ENCODE assay signal across 1 fruit fly cellular context in the genomic region with DNA sequence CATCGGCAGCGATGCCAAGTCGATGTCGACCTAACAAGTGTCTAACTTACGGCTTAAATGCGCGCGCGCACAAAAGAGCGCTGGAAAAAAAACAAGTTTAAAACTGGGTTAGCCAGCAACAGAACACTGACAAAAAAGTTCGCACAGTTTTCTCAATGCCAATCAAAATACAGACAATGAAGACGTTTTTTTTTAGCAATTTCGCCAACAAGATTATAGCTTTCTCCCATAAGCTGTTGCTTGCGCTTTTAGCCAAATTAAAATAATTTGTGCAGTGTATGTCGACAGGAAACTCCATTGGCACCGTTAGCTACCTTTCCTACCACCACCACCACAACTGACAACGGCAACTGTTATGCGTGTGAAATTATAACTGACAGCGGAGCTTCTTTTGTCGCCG.
TF ChIP-seq lines count a peak whose summit lies in the region.

No protein-coding gene starts in this region.

TF ChIP-seq in whole organism, embryonic, 481 proteins besides CTCF, POLR2A, EP300 and RAD21 (continued from another document and continues in another):
- TF ChIP-seq Mrtf (GFP tag; IDR thresholded peaks at IDR 0.05; lab: Robert Waterston, UW) (peak; percentile 64; the same call in 2 of the 3 replicates), CG8765 (GFP tag; IDR thresholded peaks at IDR 0.05; lab: Robert Waterston, UW) (no peak), CG7372 (GFP tag; IDR thresholded peaks at IDR 0.05; lab: Robert Waterston, UW) (no peak), vfl (GFP tag; optimal IDR thresholded peaks at IDR 0.05; lab: Kevin White, UChicago) (peak; percentile 26), insv (GFP tag; optimal IDR thresholded peaks at IDR 0.05; lab: Kevin White, UChicago) (no peak), HLHmδ (GFP tag; optimal IDR thresholded peaks at IDR 0.05; lab: Kevin White, UChicago) (no peak), CG6272 (GFP tag; IDR thresholded peaks at IDR 0.05; lab: Robert Waterston, UW) (peak; percentile 25; the same call in 1 of the 2 replicates), CG30431 (GFP tag; optimal IDR thresholded peaks at IDR 0.05; lab: Kevin White, UChicago) (peak; percentile 1), MBD-R2 (GFP tag; IDR thresholded peaks at IDR 0.05; lab: Robert Waterston, UW) (no peak), dysf (GFP tag; IDR thresholded peaks at IDR 0.05; lab: Robert Waterston, UW) (peak; percentile 77), Doc3 (GFP tag; IDR thresholded peaks at IDR 0.05; lab: Robert Waterston, UW; ENCODE audit: partially characterized antibody) (no peak), CG1647 (GFP tag; optimal IDR thresholded peaks at IDR 0.05; lab: Kevin White, UChicago) (no peak), Drgx (GFP tag; IDR thresholded peaks at IDR 0.05; lab: Robert Waterston, UW) (no peak; the same call in 1 of the 2 replicates), CG8944 (GFP tag; optimal IDR thresholded peaks at IDR 0.05; lab: Kevin White, UChicago) (peak; percentile 7), Hr78 (GFP tag; optimal IDR thresholded peaks at IDR 0.05; lab: Kevin White, UChicago) (no peak), gce (GFP tag; IDR thresholded peaks at IDR 0.05; lab: Robert Waterston, UW) (0 out of 3 replicates have a peak, but pooled peaks have one; percentile 15), CG7839 (tag; optimal IDR thresholded peaks at IDR 0.05; lab: Kevin White, UChicago) (peak; percentile 55), CG17829 (tag; optimal IDR thresholded peaks at IDR 0.05; lab: Kevin White, UChicago) (no peak), Trl (optimal IDR thresholded peaks at IDR 0.05; lab: Kevin White, UChicago) (no peak), Trl (GFP tag; optimal IDR thresholded peaks at IDR 0.05; lab: Kevin White, UChicago) (peak; percentile 41), chinmo (GFP tag; IDR thresholded peaks at IDR 0.05; lab: Robert Waterston, UW; ENCODE audit: partially characterized antibody) (no peak), Lhr (GFP tag; optimal IDR thresholded peaks at IDR 0.05; lab: Kevin White, UChicago) (no peak), CG4282 (GFP tag; optimal IDR thresholded peaks at IDR 0.05; lab: Kevin White, UChicago) (no peak), CG31224 (GFP tag; IDR thresholded peaks at IDR 0.05; lab: Robert Waterston, UW) (no peak), tio (GFP tag; optimal IDR thresholded peaks at IDR 0.05; lab: Kevin White, UChicago) (no peak), ci (GFP tag; IDR thresholded peaks at IDR 0.05; lab: Robert Waterston, UW) (peak; percentile 62; the same call in 1 of the 3 replicates), salm (tag; optimal IDR thresholded peaks at IDR 0.05; lab: Kevin White, UChicago) (peak; percentile 3), CG4707 (GFP tag; optimal IDR thresholded peaks at IDR 0.05; lab: Kevin White, UChicago) (no peak), HLH4C (GFP tag; IDR thresholded peaks at IDR 0.05; lab: Robert Waterston, UW; ENCODE audit: partially characterized antibody) (no peak), Poxn (GFP tag; IDR thresholded peaks at IDR 0.05; lab: Robert Waterston, UW) (no peak), row (GFP tag; IDR thresholded peaks at IDR 0.05; lab: Robert Waterston, UW) (peak; percentile 74), Nf-YC (tag; optimal IDR thresholded peaks at IDR 0.05; lab: Kevin White, UChicago) (no peak), CG6689 (GFP tag; IDR thresholded peaks at IDR 0.05; lab: Robert Waterston, UW) (peak; percentile 69), Taf1 (GFP tag; IDR thresholded peaks at IDR 0.05; lab: Robert Waterston, UW) (no peak), CG4360 (GFP tag; IDR thresholded peaks at IDR 0.05; lab: Robert Waterston, UW) (no peak), disco-r (GFP tag; optimal IDR thresholded peaks at IDR 0.05; lab: Kevin White, UChicago) (no peak), cato (GFP tag; optimal IDR thresholded peaks at IDR 0.05; lab: Kevin White, UChicago; ENCODE audit: borderline replicate concordance) (no peak), Hsf (GFP tag; optimal IDR thresholded peaks at IDR 0.05; lab: Kevin White, UChicago) (peak; percentile 56), NK7.1 (GFP tag; optimal IDR thresholded peaks at IDR 0.05; lab: Kevin White, UChicago) (no peak), zf30C (GFP tag; optimal IDR thresholded peaks at IDR 0.05; lab: Kevin White, UChicago) (no peak), Myb (GFP tag; optimal IDR thresholded peaks at IDR 0.05; lab: Kevin White, UChicago) (peak; percentile 32), Atf6 (GFP tag; IDR thresholded peaks at IDR 0.05; lab: Robert Waterston, UW) (peak; percentile 62; the same call in 1 of the 2 replicates), CG14050 (GFP tag; IDR thresholded peaks at IDR 0.05; lab: Robert Waterston, UW) (peak; percentile 42; the same call in 2 of the 3 replicates), Asciz (GFP tag; optimal IDR thresholded peaks at IDR 0.05; lab: Kevin White, UChicago) (peak; percentile 42), CG1024 (GFP tag; IDR thresholded peaks at IDR 0.05; lab: Robert Waterston, UW) (peak; percentile 23; the same call in 1 of the 2 replicates), her (GFP tag; optimal IDR thresholded peaks at IDR 0.05; lab: Kevin White, UChicago) (no peak), CG9609 (GFP tag; optimal IDR thresholded peaks at IDR 0.05; lab: Kevin White, UChicago) (peak; percentile 63), pfk (GFP tag; optimal IDR thresholded peaks at IDR 0.05; lab: Kevin White, UChicago) (no peak), Sry-δ (GFP tag; optimal IDR thresholded peaks at IDR 0.05; lab: Kevin White, UChicago) (no peak), CG1603 (tag; optimal IDR thresholded peaks at IDR 0.05; lab: Kevin White, UChicago) (no peak), chif (GFP tag; optimal IDR thresholded peaks at IDR 0.05; lab: Kevin White, UChicago) (peak; percentile 10 to 25), Neu2 (GFP tag; optimal IDR thresholded peaks at IDR 0.05; lab: Kevin White, UChicago; ENCODE audit: borderline replicate concordance) (no peak), NfI (GFP tag; optimal IDR thresholded peaks at IDR 0.05; lab: Kevin White, UChicago) (peak; percentile 47), CG10209 (GFP tag; optimal IDR thresholded peaks at IDR 0.05; lab: Kevin White, UChicago) (peak; percentile 55), tup (GFP tag; optimal IDR thresholded peaks at IDR 0.05; lab: Kevin White, UChicago) (no peak), Dref (GFP tag; IDR thresholded peaks at IDR 0.05; lab: Robert Waterston, UW) (no peak), en (GFP tag; optimal IDR thresholded peaks at IDR 0.05; lab: Kevin White, UChicago) (peak; percentile 7), sc (optimal IDR thresholded peaks at IDR 0.05; lab: Kevin White, UChicago) (no peak), sc (GFP tag; optimal IDR thresholded peaks at IDR 0.05; lab: Kevin White, UChicago) (no peak), Side (GFP tag; optimal IDR thresholded peaks at IDR 0.05; lab: Kevin White, UChicago) (peak; percentile 18), CG9876 (GFP tag; optimal IDR thresholded peaks at IDR 0.05; lab: Kevin White, UChicago) (no peak), zfh2 (GFP tag; optimal IDR thresholded peaks at IDR 0.05; lab: Kevin White, UChicago) (peak; percentile 45), wek (GFP tag; optimal IDR thresholded peaks at IDR 0.05; lab: Kevin White, UChicago) (no peak), CG14965 (GFP tag; optimal IDR thresholded peaks at IDR 0.05; lab: Kevin White, UChicago; ENCODE audit: borderline replicate concordance) (peak; percentile 16), tgo (GFP tag; IDR thresholded peaks at IDR 0.05; lab: Robert Waterston, UW) (peak; percentile 66; the same call in 2 of the 3 replicates), Camta (GFP tag; optimal IDR thresholded peaks at IDR 0.05; lab: Kevin White, UChicago) (peak; percentile 46), CG6791 (GFP tag; IDR thresholded peaks at IDR 0.05; lab: Robert Waterston, UW; ENCODE audit: partially characterized antibody) (no peak), CG18476 (GFP tag; optimal IDR thresholded peaks at IDR 0.05; lab: Kevin White, UChicago) (no peak), cwo (GFP tag; optimal IDR thresholded peaks at IDR 0.05; lab: Kevin White, UChicago) (peak; percentile 51), HmgZ (tag; optimal IDR thresholded peaks at IDR 0.05; lab: Kevin White, UChicago) (no peak), ro (GFP tag; IDR thresholded peaks at IDR 0.05; lab: Robert Waterston, UW) (no peak), HmgD (GFP tag; optimal IDR thresholded peaks at IDR 0.05; lab: Kevin White, UChicago) (no peak), CG10321 (GFP tag; IDR thresholded peaks at IDR 0.05; lab: Robert Waterston, UW) (no peak), Optix (GFP tag; IDR thresholded peaks at IDR 0.05; lab: Robert Waterston, UW) (peak; percentile 50; the same call in 1 of the 3 replicates), CG17361 (GFP tag; IDR thresholded peaks at IDR 0.05; lab: Robert Waterston, UW) (no peak), hb (GFP tag; IDR thresholded peaks at IDR 0.05; lab: Robert Waterston, UW; ENCODE audit: partially characterized antibody) (no peak), CG7786 (GFP tag; optimal IDR thresholded peaks at IDR 0.05; lab: Kevin White, UChicago) (peak; percentile 29), CG7987 (GFP tag; optimal IDR thresholded peaks at IDR 0.05; lab: Kevin White, UChicago) (no peak), NC2α (GFP tag; optimal IDR thresholded peaks at IDR 0.05; lab: Kevin White, UChicago) (peak; percentile 7), kay (GFP tag; optimal IDR thresholded peaks at IDR 0.05; lab: Kevin White, UChicago) (no peak), sd (tag; optimal IDR thresholded peaks at IDR 0.05; lab: Kevin White, UChicago) (no peak), lov (optimal IDR thresholded peaks at IDR 0.05; lab: Kevin White, UChicago) (no peak), lov (GFP tag; IDR thresholded peaks at IDR 0.05; lab: Robert Waterston, UW) (no peak), Ravus (GFP tag; IDR thresholded peaks at IDR 0.05; lab: Robert Waterston, UW) (no peak), GATAe (GFP tag; conservative IDR thresholded peaks at IDR 0.05; lab: Robert Waterston, UW) (no peak), psq (GFP tag; optimal IDR thresholded peaks at IDR 0.05; lab: Kevin White, UChicago) (no peak), Ssrp (tag; optimal IDR thresholded peaks at IDR 0.05; lab: Kevin White, UChicago) (no peak), bcd (GFP tag; optimal IDR thresholded peaks at IDR 0.05; lab: Kevin White, UChicago) (peak; percentile 58), hkb (optimal IDR thresholded peaks at IDR 0.05; lab: Kevin White, UChicago) (no peak), hkb (GFP tag; IDR thresholded peaks at IDR 0.05; lab: Robert Waterston, UW) (peak; percentile 69), CG12071 (GFP tag; optimal IDR thresholded peaks at IDR 0.05; lab: Kevin White, UChicago) (peak; percentile 21), CG7745 (tag; optimal IDR thresholded peaks at IDR 0.05; lab: Kevin White, UChicago) (no peak), BEAF-32 (GFP tag; optimal IDR thresholded peaks at IDR 0.05; lab: Kevin White, UChicago) (no peak), CG13123 (GFP tag; optimal IDR thresholded peaks at IDR 0.05; lab: Kevin White, UChicago) (no peak), ind (GFP tag; optimal IDR thresholded peaks at IDR 0.05; lab: Kevin White, UChicago) (peak; percentile 66), gro (GFP tag; optimal IDR thresholded peaks at IDR 0.05; lab: Kevin White, UChicago) (peak; percentile 52), pan (optimal IDR thresholded peaks at IDR 0.05; lab: Kevin White, UChicago) (no peak), pan (GFP tag; optimal IDR thresholded peaks at IDR 0.05 in 1 of 2, IDR thresholded peaks at IDR 0.05 in 1 of 2) (peak in 1 of 2 experiments; percentile 79), CG11695 (GFP tag; IDR thresholded peaks at IDR 0.05; lab: Robert Waterston, UW) (peak; percentile 55; the same call in 1 of the 3 replicates), CG18262 (tag; optimal IDR thresholded peaks at IDR 0.05; lab: Kevin White, UChicago) (no peak), H2.0 (GFP tag; IDR thresholded peaks at IDR 0.05; lab: Robert Waterston, UW) (peak; percentile 33; the same call in 1 of the 2 replicates), pzg (GFP tag; optimal IDR thresholded peaks at IDR 0.05; lab: Kevin White, UChicago) (no peak), CrebB (tag; optimal IDR thresholded peaks at IDR 0.05; lab: Kevin White, UChicago) (no peak), CG12942 (GFP tag; optimal IDR thresholded peaks at IDR 0.05; lab: Kevin White, UChicago) (peak; percentile 11), caup (GFP tag; optimal IDR thresholded peaks at IDR 0.05; lab: Kevin White, UChicago; ENCODE audit: severe bottlenecking) (peak; percentile 55), lilli (GFP tag; optimal IDR thresholded peaks at IDR 0.05; lab: Kevin White, UChicago) (peak; percentile 61), Max (GFP tag; optimal IDR thresholded peaks at IDR 0.05; lab: Kevin White, UChicago) (no peak), tx (GFP tag; optimal IDR thresholded peaks at IDR 0.05; lab: Kevin White, UChicago) (peak; percentile 31), fd64A (GFP tag; optimal IDR thresholded peaks at IDR 0.05; lab: Kevin White, UChicago) (no peak), ken (GFP tag; IDR thresholded peaks at IDR 0.05; lab: Robert Waterston, UW) (peak; percentile 22; the same call in 1 of the 3 replicates), D (optimal IDR thresholded peaks at IDR 0.05; lab: Kevin White, UChicago) (no peak), D (GFP tag; optimal IDR thresholded peaks at IDR 0.05; lab: Kevin White, UChicago) (peak; percentile 16), CG6683 (GFP tag; optimal IDR thresholded peaks at IDR 0.05; lab: Kevin White, UChicago) (no peak), zen2 (GFP tag; IDR thresholded peaks at IDR 0.05; lab: Robert Waterston, UW; ENCODE audit: partially characterized antibody) (no peak), Med (GFP tag; lab: Kevin White, UChicago) (peak; percentile 92), CG13296 (GFP tag; optimal IDR thresholded peaks at IDR 0.05; lab: Kevin White, UChicago) (no peak), vvl (GFP tag; IDR thresholded peaks at IDR 0.05; lab: Robert Waterston, UW) (peak; percentile 61), Antp (GFP tag; optimal IDR thresholded peaks at IDR 0.05; lab: Kevin White, UChicago) (peak; percentile 54), CG16779 (GFP tag; IDR thresholded peaks at IDR 0.05; lab: Robert Waterston, UW) (no peak), CG10654 (GFP tag; optimal IDR thresholded peaks at IDR 0.05; lab: Kevin White, UChicago) (no peak), CG17912 (GFP tag; optimal IDR thresholded peaks at IDR 0.05; lab: Kevin White, UChicago) (no peak), luna (GFP tag; optimal IDR thresholded peaks at IDR 0.05; lab: Kevin White, UChicago) (peak; percentile 14), Bteb2 (GFP tag; optimal IDR thresholded peaks at IDR 0.05; lab: Kevin White, UChicago) (peak; percentile 4), cad (GFP tag; optimal IDR thresholded peaks at IDR 0.05; lab: Kevin White, UChicago) (no peak), CG2889 (GFP tag; IDR thresholded peaks at IDR 0.05; lab: Robert Waterston, UW) (0 out of 3 replicates have a peak, but pooled peaks have one; percentile 7), Hr3 (GFP tag; optimal IDR thresholded peaks at IDR 0.05; lab: Kevin White, UChicago) (peak; percentile 25), wor (GFP tag; IDR thresholded peaks at IDR 0.05; lab: Robert Waterston, UW) (peak; percentile 21; the same call in 1 of the 2 replicates)
